Worm (Caenorhabditis elegans) whole organism, young adult: ENCODE results near the gene C25E10.8.

Experiments
- B0019.2 ChIP-seq: fragments of 200-800 bp; sonication (Bioruptor generic); conservative IDR thresholded peaks from 2 replicates; pipeline ENCODE4 v1.3.6; 2022; ENCODE audit warnings: missing genetic modification reagents, missing genetic modification characterization, missing compliant biosample characterization
- B0261.1 ChIP-seq: sonication (generic microtip); optimal IDR thresholded peaks from 2 replicates; lab custom pipeline; 2016; ENCODE audit warnings: mild to moderate bottlenecking, missing genetic modification characterization, moderate library complexity, missing compliant biosample characterization
- B0336.3 ChIP-seq: fragments of 200-800 bp; sonication (Bioruptor generic); IDR thresholded peaks from 2 replicates; pipeline ENCODE4 v1.3.6; 2022; ENCODE audit warnings: missing genetic modification characterization, missing compliant biosample characterization
- D2030.7 ChIP-seq: fragments of 200-800 bp; sonication (Bioruptor generic); IDR thresholded peaks from 2 replicates; pipeline ENCODE4 v1.3.6; 2022; ENCODE audit warnings: missing genetic modification reagents, missing genetic modification characterization, missing compliant biosample characterization
- F23B12.7 ChIP-seq: sonication (generic microtip); optimal IDR thresholded peaks from 2 replicates; lab custom pipeline; 2017; ENCODE audit warnings: missing genetic modification characterization, mild to moderate bottlenecking, missing compliant biosample characterization, antibody characterized with exemption, moderate library complexity; ENCODE audit not compliant: insufficient read depth
- F49E8.2 ChIP-seq: sonication (generic microtip); optimal IDR thresholded peaks from 3 replicates; lab custom pipeline; 2017; ENCODE audit warnings: missing genetic modification characterization, mild to moderate bottlenecking, missing compliant biosample characterization, antibody characterized with exemption, moderate library complexity; ENCODE audit not compliant: insufficient read depth
- F52B5.7 ChIP-seq: sonication (generic microtip); optimal IDR thresholded peaks from 2 replicates; lab custom pipeline; 2016; ENCODE audit warnings: mild to moderate bottlenecking, missing genetic modification characterization, missing compliant biosample characterization
- K12H6.12 ChIP-seq: fragments of 200-800 bp; sonication (Bioruptor generic); optimal IDR thresholded peaks from 2 replicates; lab custom pipeline; 2018; ENCODE audit warnings: mild to moderate bottlenecking, missing genetic modification characterization, missing compliant biosample characterization
- Y53F4B.3 ChIP-seq: fragments of 200-800 bp; sonication (Bioruptor generic); IDR thresholded peaks from 2 replicates; pipeline ENCODE4 v1.3.6; 2022; ENCODE audit warnings: missing genetic modification reagents, missing genetic modification characterization, missing compliant biosample characterization
- Y67H2A.10 ChIP-seq: fragments of 200-800 bp; sonication (Bioruptor generic); conservative IDR thresholded peaks from 2 replicates; pipeline ENCODE4 v1.3.6; 2022; ENCODE audit warnings: missing genetic modification reagents, missing genetic modification characterization, missing compliant biosample characterization
- akir-1 ChIP-seq: fragments of 200-800 bp; sonication (Bioruptor generic); optimal IDR thresholded peaks from 2 replicates; lab custom pipeline; 2018; ENCODE audit warnings: mild to moderate bottlenecking, missing genetic modification characterization, moderate library complexity, missing compliant biosample characterization
- ama-1 ChIP-seq, 3 experiments: fragments of 150-350 bp in 1 of 3; sonication (generic microtip) in 2 of 3; optimal IDR thresholded peaks; 2 replicates each; lab custom pipeline; 2014 to 2018; ENCODE audit warnings: missing biosample characterization in 2 of 3, missing genetic modification characterization in 2 of 3, missing genetic modification reagents in 2 of 3
- attf-3 ChIP-seq: fragments of 200-800 bp; sonication (Bioruptor generic); conservative IDR thresholded peaks from 2 replicates; pipeline ENCODE4 v1.3.6; 2022; ENCODE audit warnings: missing genetic modification reagents, missing genetic modification characterization, missing compliant biosample characterization
- attf-5 ChIP-seq: fragments of 200-800 bp; sonication (Bioruptor generic); optimal IDR thresholded peaks from 2 replicates; lab custom pipeline; 2018; ENCODE audit warnings: mild to moderate bottlenecking, missing genetic modification characterization, missing compliant biosample characterization
- attf-6 ChIP-seq: fragments of 200-800 bp; sonication (Bioruptor generic); IDR thresholded peaks from 2 replicates; pipeline ENCODE4 v1.3.6; 2022; ENCODE audit warnings: missing genetic modification reagents, missing genetic modification characterization, missing compliant biosample characterization
- bed-1 ChIP-seq: fragments of 200-800 bp; sonication (Bioruptor generic); IDR thresholded peaks from 2 replicates; pipeline ENCODE4 v1.3.6; 2022; ENCODE audit warnings: missing genetic modification reagents, missing genetic modification characterization, missing compliant biosample characterization
- ceh-100 ChIP-seq: fragments of 200-800 bp; sonication (Bioruptor generic); IDR thresholded peaks from 2 replicates; pipeline ENCODE4 v1.3.6; 2022; ENCODE audit warnings: missing genetic modification reagents, missing genetic modification characterization, missing compliant biosample characterization
- efl-1 ChIP-seq: fragments of 150-350 bp; optimal IDR thresholded peaks from 2 replicates; lab custom pipeline; 2014; ENCODE audit warnings: missing biosample characterization, missing genetic modification reagents, missing genetic modification characterization
- ets-4 ChIP-seq: fragments of 200-800 bp; sonication (Bioruptor generic); optimal IDR thresholded peaks from 2 replicates; lab custom pipeline; 2018; ENCODE audit warnings: mild to moderate bottlenecking, missing genetic modification characterization, missing compliant biosample characterization
- fkh-3 ChIP-seq: sonication (generic microtip); optimal IDR thresholded peaks from 2 replicates; lab custom pipeline; 2016; ENCODE audit warnings: mild to moderate bottlenecking, missing genetic modification characterization, missing compliant biosample characterization
- hmg-1.2 ChIP-seq: fragments of 200-800 bp; sonication (Bioruptor generic); IDR thresholded peaks from 2 replicates; pipeline ENCODE4 v1.3.6; 2022; ENCODE audit warnings: missing genetic modification reagents, missing genetic modification characterization, missing compliant biosample characterization
- lag-1 ChIP-seq: fragments of 200-800 bp; sonication (Bioruptor generic); IDR thresholded peaks from 2 replicates; pipeline ENCODE4 v1.3.6; 2022; ENCODE audit warnings: missing genetic modification reagents, missing genetic modification characterization, missing compliant biosample characterization
- lin-35 ChIP-seq, 3 experiments: fragments of 150-350 bp in 2 of 3; sonication (generic microtip) in 1 of 3; optimal IDR thresholded peaks; 2 replicates each; lab custom pipeline; 2014 to 2018; ENCODE audit warnings: missing biosample characterization in 3 of 3, missing genetic modification characterization in 3 of 3, missing genetic modification reagents in 3 of 3
- lin-54 ChIP-seq: fragments of 200-800 bp; sonication (Bioruptor generic); optimal IDR thresholded peaks from 2 replicates; lab custom pipeline; 2018; ENCODE audit warnings: mild to moderate bottlenecking, missing genetic modification characterization, missing compliant biosample characterization
- lsy-27 ChIP-seq: sonication (generic microtip); optimal IDR thresholded peaks from 2 replicates; lab custom pipeline; 2017; ENCODE audit warnings: missing genetic modification characterization, mild to moderate bottlenecking, missing compliant biosample characterization, antibody characterized with exemption, missing genotype, borderline replicate concordance; ENCODE audit not compliant: insufficient read depth
- madf-3 ChIP-seq: fragments of 200-800 bp; sonication (Bioruptor generic); IDR thresholded peaks from 2 replicates; pipeline ENCODE4 v1.3.6; 2022; ENCODE audit warnings: missing genetic modification reagents, missing genetic modification characterization, missing compliant biosample characterization
- madf-8 ChIP-seq: fragments of 200-800 bp; sonication (Bioruptor generic); conservative IDR thresholded peaks from 2 replicates; pipeline ENCODE4 v1.3.6; 2022; ENCODE audit warnings: missing genetic modification reagents, missing genetic modification characterization, missing compliant biosample characterization
- mcd-1 ChIP-seq: fragments of 200-800 bp; sonication (Bioruptor generic); IDR thresholded peaks from 2 replicates; pipeline ENCODE4 v1.3.6; 2022; ENCODE audit warnings: missing genetic modification reagents, missing genetic modification characterization, missing compliant biosample characterization
- mel-28 ChIP-seq: sonication (generic microtip); optimal IDR thresholded peaks from 2 replicates; lab custom pipeline; 2016; ENCODE audit warnings: borderline replicate concordance, mild to moderate bottlenecking, missing genetic modification characterization, missing compliant biosample characterization
- nfya-1 ChIP-seq: sonication (generic microtip); optimal IDR thresholded peaks from 2 replicates; lab custom pipeline; 2017; ENCODE audit warnings: antibody characterized with exemption, missing compliant biosample characterization, missing genetic modification characterization, borderline replicate concordance; ENCODE audit not compliant: insufficient read depth
- nhr-179 ChIP-seq: sonication (generic microtip); optimal IDR thresholded peaks from 2 replicates; lab custom pipeline; 2016; ENCODE audit warnings: mild to moderate bottlenecking, missing genetic modification characterization, missing compliant biosample characterization
- nhr-80 ChIP-seq: sonication (generic microtip); optimal IDR thresholded peaks from 2 replicates; lab custom pipeline; 2016; ENCODE audit warnings: missing genetic modification characterization, missing compliant biosample characterization
- pbrm-1 ChIP-seq: fragments of 200-800 bp; sonication (Bioruptor generic); IDR thresholded peaks from 2 replicates; pipeline ENCODE4 v1.3.6; 2022; ENCODE audit warnings: missing genetic modification reagents, missing genetic modification characterization, missing compliant biosample characterization
- rpc-1 ChIP-seq, 2 experiments: fragments of 150-350 bp in 1 of 2; sonication (generic microtip) in 1 of 2; optimal IDR thresholded peaks; 2 replicates each; lab custom pipeline; 2014 to 2018; ENCODE audit warnings: missing biosample characterization in 1 of 2, missing genetic modification characterization in 1 of 2, missing genetic modification reagents in 1 of 2, missing genotype in 1 of 2
- snpc-1.3 ChIP-seq: sonication (generic microtip); optimal IDR thresholded peaks from 2 replicates; lab custom pipeline; 2017; ENCODE audit warnings: missing genetic modification characterization, mild to moderate bottlenecking, missing compliant biosample characterization, antibody characterized with exemption, moderate library complexity, missing genotype, missing genetic modification reagents; ENCODE audit not compliant: insufficient read depth
- snpc-4 ChIP-seq, 5 experiments: fragments of 150-350 bp in 1 of 5; sonication (generic microtip) in 4 of 5; optimal IDR thresholded peaks; 2 replicates each; lab custom pipeline; 2014 to 2018; ENCODE audit warnings: missing genetic modification characterization in 5 of 5, missing biosample characterization in 3 of 5, antibody characterized with exemption in 2 of 5, mild to moderate bottlenecking in 2 of 5, missing compliant biosample characterization in 2 of 5, missing genotype in 2 of 5, moderate library complexity in 2 of 5, missing genetic modification reagents in 1 of 5
- somi-1 ChIP-seq: fragments of 200-800 bp; sonication (Bioruptor generic); optimal IDR thresholded peaks from 2 replicates; lab custom pipeline; 2018; ENCODE audit warnings: mild to moderate bottlenecking, missing genetic modification characterization, missing compliant biosample characterization
- unc-130 ChIP-seq: sonication (generic microtip); optimal IDR thresholded peaks from 2 replicates; lab custom pipeline; 2016; ENCODE audit warnings: missing genetic modification reagents, missing genetic modification characterization, missing compliant biosample characterization
- xnd-1 ChIP-seq: sonication (generic microtip); optimal IDR thresholded peaks from 2 replicates; lab custom pipeline; 2016; ENCODE audit warnings: missing genotype, missing genetic modification reagents, missing genetic modification characterization, missing compliant biosample characterization
- zfh-2 ChIP-seq: fragments of 200-800 bp; sonication (Bioruptor generic); conservative IDR thresholded peaks from 2 replicates; pipeline ENCODE4 v1.3.6; 2022; ENCODE audit warnings: missing genetic modification reagents, missing genetic modification characterization, missing compliant biosample characterization
- ztf-18 ChIP-seq: sonication (generic microtip); optimal IDR thresholded peaks from 2 replicates; lab custom pipeline; 2016; ENCODE audit warnings: missing genotype, mild to moderate bottlenecking, missing genetic modification characterization, missing compliant biosample characterization
- ztf-22 ChIP-seq: fragments of 200-800 bp; sonication (Bioruptor generic); optimal IDR thresholded peaks from 2 replicates; lab custom pipeline; 2018; ENCODE audit warnings: mild to moderate bottlenecking, missing genetic modification characterization, moderate library complexity, missing compliant biosample characterization
- ztf-26 ChIP-seq: sonication (generic microtip); optimal IDR thresholded peaks from 2 replicates; lab custom pipeline; 2017; ENCODE audit warnings: missing genetic modification characterization, missing compliant biosample characterization
- ztf-28 ChIP-seq: fragments of 200-800 bp; sonication (Bioruptor generic); IDR thresholded peaks from 2 replicates; pipeline ENCODE4 v1.3.6; 2022; ENCODE audit warnings: missing genetic modification reagents, missing genetic modification characterization, missing compliant biosample characterization

C25E10.8 gene

DNA sequence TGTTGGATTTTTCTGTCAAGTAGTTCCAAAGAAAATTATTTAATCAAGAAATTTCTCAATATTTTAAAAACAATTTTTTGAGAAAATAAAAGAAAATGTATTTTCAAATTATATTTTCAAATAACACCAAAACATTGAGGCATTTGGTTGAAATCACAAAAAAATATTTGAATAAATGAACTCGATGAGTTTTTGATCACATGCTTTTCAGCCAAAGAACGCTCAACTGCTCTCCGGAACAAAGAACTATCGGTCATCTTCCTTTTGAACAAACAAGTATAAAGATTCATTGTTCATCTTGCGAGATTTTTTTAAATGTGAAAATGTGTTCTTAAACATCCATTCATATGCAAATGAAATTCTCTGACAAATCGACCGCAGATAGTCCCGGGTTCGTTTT lies 41.1 kb upstream of the C25E10.8 start:
- TF ChIP-seq somi-1 (no peak), lin-35 (GFP tag; optimal IDR thresholded peaks at IDR 0.05; lab: Kevin White, UChicago) (peak in 1 of 3 experiments; percentile 1)

DNA sequence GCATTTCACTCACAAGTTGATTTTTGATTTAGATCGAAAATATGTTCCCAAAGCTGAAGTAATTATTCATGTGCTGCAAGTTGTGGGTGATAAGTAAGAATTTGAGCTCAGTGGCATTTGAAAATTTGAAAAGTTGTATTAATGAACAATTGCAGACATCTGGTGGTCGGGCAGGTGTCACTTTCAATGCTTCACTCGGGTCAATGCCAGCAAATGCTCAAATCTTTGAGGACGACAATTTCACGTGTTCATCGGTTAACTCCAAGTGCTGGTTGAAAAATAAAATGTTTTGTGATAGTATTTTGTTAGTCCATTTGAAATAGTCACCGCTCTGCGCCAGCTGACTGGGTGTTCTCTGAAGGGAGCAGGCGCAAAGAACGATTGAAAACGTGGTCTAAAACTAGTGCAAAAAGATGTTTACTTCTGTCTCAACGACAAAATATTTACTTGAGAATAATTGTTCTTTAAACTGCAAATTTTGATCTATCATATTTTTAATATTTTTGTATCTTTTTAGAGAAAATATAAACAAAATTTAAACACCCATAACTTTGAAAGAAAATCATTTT lies 40.3 kb upstream of the C25E10.8 start:
- TF ChIP-seq pbrm-1 (GFP tag; lab: Robert Waterston, UW) (no peak), Y67H2A.10 (GFP tag; lab: Robert Waterston, UW) (no peak), B0261.1 (tag; lab: Kevin White, UChicago) (no peak), snpc-4 (GFP tag; optimal IDR thresholded peaks at IDR 0.05; lab: Kevin White, UChicago) (no peak), snpc-4 (tag; optimal IDR thresholded peaks at IDR 0.05; lab: Kevin White, UChicago) (peak in 1 of 4 experiments; percentile 18), madf-8 (no peak), zfh-2 (GFP tag; lab: Robert Waterston, UW) (no peak), hmg-1.2 (GFP tag; lab: Robert Waterston, UW) (peak; percentile 25; the same call in 1 of the 2 replicates), attf-3 (GFP tag; lab: Robert Waterston, UW) (no peak), mcd-1 (GFP tag; lab: Robert Waterston, UW) (no peak; the same call in 1 of the 2 replicates), mel-28 (tag; lab: Kevin White, UChicago) (no peak), attf-6 (GFP tag; lab: Robert Waterston, UW) (no peak), B0336.3 (GFP tag; lab: Robert Waterston, UW) (0 out of 2 replicates have a peak, but pooled peaks have one; percentile 18), akir-1 (GFP tag; lab: Kevin White, UChicago) (no peak), nhr-179 (no peak), nfya-1 (no peak), K12H6.12 (tag; lab: Kevin White, UChicago) (peak; percentile 44), efl-1 (GFP tag; lab: Kevin White, UChicago) (no peak), B0019.2 (no peak), ztf-18 (tag; lab: Kevin White, UChicago) (no peak), xnd-1 (no peak), ztf-26 (tag; lab: Kevin White, UChicago) (no peak), lin-54 (no peak), F23B12.7 (tag; lab: Kevin White, UChicago) (no peak), rpc-1 (optimal IDR thresholded peaks at IDR 0.05; lab: Kevin White, UChicago) (no peak), rpc-1 (tag; optimal IDR thresholded peaks at IDR 0.05; lab: Kevin White, UChicago) (no peak), lsy-27 (tag; lab: Kevin White, UChicago) (no peak), nhr-80 (tag; lab: Kevin White, UChicago) (peak; percentile 46), ceh-100 (no peak), bed-1 (GFP tag; lab: Robert Waterston, UW) (no peak), F49E8.2 (tag; lab: Kevin White, UChicago) (no peak), lag-1 (GFP tag; lab: Robert Waterston, UW) (no peak), ama-1 (optimal IDR thresholded peaks at IDR 0.05; lab: Kevin White, UChicago) (no peak), ama-1 (GFP tag; optimal IDR thresholded peaks at IDR 0.05; lab: Kevin White, UChicago) (no peak), F52B5.7 (tag; lab: Kevin White, UChicago) (no peak), ztf-28 (GFP tag; lab: Robert Waterston, UW) (no peak), Y53F4B.3 (GFP tag; lab: Robert Waterston, UW) (no peak), D2030.7 (no peak), snpc-1.3 (no peak), ets-4 (no peak), fkh-3 (tag; lab: Kevin White, UChicago) (no peak), attf-5 (GFP tag; lab: Kevin White, UChicago) (peak; percentile 50), unc-130 (no peak), ztf-22 (no peak), madf-3 (no peak)
